Worm (Caenorhabditis elegans) whole organism, L4 larva: ENCODE measurements around the gene F26F2.13.

Source experiments
- D1046.2 ChIP-seq: fragments of 200-800 bp; sonication (Bioruptor generic); IDR thresholded peaks from 2 replicates; pipeline ENCODE4 v1.3.6; 2022; ENCODE audit warnings: missing genetic modification characterization, missing compliant biosample characterization
- F44E2.7 ChIP-seq: fragments of 200-800 bp; sonication (Bioruptor generic); IDR thresholded peaks from 2 replicates; pipeline ENCODE4 v2.1.2; 2022; ENCODE audit warnings: missing genetic modification characterization, missing compliant biosample characterization
- T20F7.1 ChIP-seq: fragments of 200-800 bp; sonication (Bioruptor generic); optimal IDR thresholded peaks from 2 replicates; lab custom pipeline; 2018; ENCODE audit warnings: mild to moderate bottlenecking, missing genetic modification characterization, missing compliant biosample characterization
- T26A8.4 ChIP-seq: fragments of 200-800 bp; sonication (Bioruptor generic); IDR thresholded peaks from 2 replicates; pipeline ENCODE4 v1.3.6; 2022; ENCODE audit warnings: missing genetic modification characterization, missing compliant biosample characterization
- Y105C5A.15 ChIP-seq: fragments of 200-800 bp; sonication (Bioruptor generic); IDR thresholded peaks from 2 replicates; pipeline ENCODE4 v1.3.6; 2022; ENCODE audit warnings: missing genetic modification characterization, missing compliant biosample characterization
- aly-2 ChIP-seq: sonication (generic microtip); optimal IDR thresholded peaks from 2 replicates; lab custom pipeline; 2018; ENCODE audit warnings: missing biosample characterization, missing genetic modification characterization
- ama-1 ChIP-seq: fragments of 150-350 bp; optimal IDR thresholded peaks from 2 replicates; lab custom pipeline; 2014; ENCODE audit warnings: inconsistent platforms, mixed read lengths
- attf-4 ChIP-seq: sonication (generic microtip); optimal IDR thresholded peaks from 3 replicates; lab custom pipeline; 2017; ENCODE audit warnings: missing biosample characterization, missing genetic modification characterization
- ceh-28 ChIP-seq: fragments of 150-350 bp; optimal IDR thresholded peaks from 2 replicates; lab custom pipeline; 2014; ENCODE audit warnings: missing biosample characterization, missing genetic modification reagents, missing genetic modification characterization
- ceh-62 ChIP-seq: sonication (generic microtip); optimal IDR thresholded peaks from 2 replicates; lab custom pipeline; 2017; ENCODE audit warnings: missing biosample characterization, missing genetic modification characterization
- daf-19 ChIP-seq: fragments of 200-800 bp; sonication (Bioruptor generic); conservative IDR thresholded peaks from 2 replicates; pipeline ENCODE4 v1.3.6; 2022; ENCODE audit warnings: missing genetic modification characterization, missing compliant biosample characterization
- daf-8 ChIP-seq: fragments of 200-800 bp; sonication (Bioruptor generic); IDR thresholded peaks from 2 replicates; pipeline ENCODE4 v1.3.6; 2022; ENCODE audit warnings: missing genetic modification characterization, missing compliant biosample characterization
- dpl-1 ChIP-seq: fragments of 150-350 bp; optimal IDR thresholded peaks from 2 replicates; lab custom pipeline; 2014; ENCODE audit warnings: missing biosample characterization, missing genetic modification reagents, missing genetic modification characterization
- egl-43 ChIP-seq: fragments of 200-800 bp; sonication (Bioruptor generic); IDR thresholded peaks from 2 replicates; pipeline ENCODE4 v1.3.6; 2022; ENCODE audit warnings: missing genetic modification reagents, missing genetic modification characterization, missing compliant biosample characterization
- hif-1 ChIP-seq, 2 experiments: sonication (generic microtip); optimal IDR thresholded peaks; 2 replicates each; lab custom pipeline; 2016 to 2017; ENCODE audit warnings: missing compliant biosample characterization in 2 of 2, missing genetic modification characterization in 2 of 2, missing genetic modification reagents in 2 of 2, missing genotype in 2 of 2, mild to moderate bottlenecking in 1 of 2
- lin-15B ChIP-seq: fragments of 150-350 bp; sonication (generic microtip); optimal IDR thresholded peaks from 3 replicates; lab custom pipeline; 2014; ENCODE audit warnings: missing biosample characterization, missing genetic modification characterization
- lin-29 ChIP-seq: fragments of 200-800 bp; sonication (Bioruptor generic); IDR thresholded peaks from 2 replicates; pipeline ENCODE4 v1.3.6; 2022; ENCODE audit warnings: missing genetic modification reagents, missing genetic modification characterization, missing compliant biosample characterization
- lin-38 ChIP-seq: fragments of 200-800 bp; sonication (Bioruptor generic); IDR thresholded peaks from 2 replicates; pipeline ENCODE4 v1.3.6; 2022; ENCODE audit warnings: missing genetic modification reagents, missing genetic modification characterization, missing compliant biosample characterization
- mep-1 ChIP-seq: fragments of 150-350 bp; sonication (generic microtip); optimal IDR thresholded peaks from 3 replicates; lab custom pipeline; 2014; ENCODE audit warnings: missing biosample characterization, missing genetic modification characterization
- mes-2 ChIP-seq: sonication (generic microtip); optimal IDR thresholded peaks from 2 replicates; lab custom pipeline; 2016; ENCODE audit warnings: missing genotype, mild to moderate bottlenecking, missing genetic modification characterization, missing compliant biosample characterization; ENCODE audit not compliant: poor library complexity, severe bottlenecking
- mxl-2 ChIP-seq: fragments of 200-800 bp; sonication (Bioruptor generic); conservative IDR thresholded peaks from 2 replicates; pipeline ENCODE4 v1.3.6; 2022; ENCODE audit warnings: missing genetic modification reagents, missing genetic modification characterization, missing compliant biosample characterization
- mxl-3 ChIP-seq: fragments of 200-800 bp; sonication (Bioruptor generic); optimal IDR thresholded peaks from 2 replicates; lab custom pipeline; 2018; ENCODE audit warnings: mild to moderate bottlenecking, missing genetic modification characterization, missing compliant biosample characterization
- nhr-10 ChIP-seq: fragments of 150-350 bp; optimal IDR thresholded peaks from 2 replicates; lab custom pipeline; 2014; ENCODE audit warnings: missing biosample characterization, missing genetic modification characterization
- nhr-237 ChIP-seq: sonication (generic microtip); optimal IDR thresholded peaks from 2 replicates; lab custom pipeline; 2017; ENCODE audit warnings: missing biosample characterization, missing genetic modification characterization
- nhr-41 ChIP-seq: fragments of 200-800 bp; sonication (Bioruptor generic); IDR thresholded peaks from 2 replicates; pipeline ENCODE4 v1.3.6; 2022; ENCODE audit warnings: missing genetic modification reagents, missing genetic modification characterization, missing compliant biosample characterization
- nhr-42 ChIP-seq: fragments of 200-800 bp; sonication (Bioruptor generic); IDR thresholded peaks from 2 replicates; pipeline ENCODE4 v1.3.6; 2022; ENCODE audit warnings: missing genetic modification characterization, missing compliant biosample characterization
- nhr-48 ChIP-seq: sonication (generic microtip); optimal IDR thresholded peaks from 2 replicates; lab custom pipeline; 2016; ENCODE audit warnings: mild to moderate bottlenecking, missing genetic modification characterization, missing compliant biosample characterization
- nhr-6 ChIP-seq: fragments of 150-350 bp; optimal IDR thresholded peaks from 2 replicates; lab custom pipeline; 2014; ENCODE audit warnings: missing biosample characterization, missing genetic modification characterization
- nhr-76 ChIP-seq: fragments of 150-350 bp; optimal IDR thresholded peaks from 2 replicates; lab custom pipeline; 2014; ENCODE audit warnings: missing biosample characterization, missing genetic modification characterization
- nhr-77 ChIP-seq: fragments of 150-350 bp; optimal IDR thresholded peaks from 2 replicates; lab custom pipeline; 2014; ENCODE audit warnings: missing biosample characterization, missing genetic modification characterization
- pha-4 ChIP-seq, 2 experiments: fragments of 150-350 bp in 1 of 2; fragments of 200-800 bp in 1 of 2; sonication (Bioruptor generic) in 1 of 2; IDR thresholded peaks in 1 of 2; optimal IDR thresholded peaks in 1 of 2; 2 replicates each; pipeline versions ENCODE4 v1.3.6 to Lab custom; 2014 to 2022; ENCODE audit warnings: missing genetic modification characterization in 2 of 2, missing genetic modification reagents in 2 of 2, missing biosample characterization in 1 of 2, missing compliant biosample characterization in 1 of 2
- php-3 ChIP-seq: fragments of 200-800 bp; sonication (Bioruptor generic); IDR thresholded peaks from 2 replicates; pipeline ENCODE4 v1.3.6; 2022; ENCODE audit warnings: missing genetic modification reagents, missing genetic modification characterization, missing compliant biosample characterization
- sdz-12 ChIP-seq: fragments of 200-800 bp; sonication (Bioruptor generic); optimal IDR thresholded peaks from 2 replicates; lab custom pipeline; 2018; ENCODE audit warnings: mild to moderate bottlenecking, missing genetic modification characterization, missing compliant biosample characterization
- set-16 ChIP-seq: fragments of 200-800 bp; sonication (Bioruptor generic); IDR thresholded peaks from 2 replicates; pipeline ENCODE4 v1.3.6; 2022; ENCODE audit warnings: missing genetic modification reagents, missing genetic modification characterization, missing compliant biosample characterization
- snpc-1.2 ChIP-seq: fragments of 200-800 bp; sonication (Bioruptor generic); IDR thresholded peaks from 2 replicates; pipeline ENCODE4 v1.3.6; 2022; ENCODE audit warnings: missing genetic modification reagents, missing genetic modification characterization, missing compliant biosample characterization
- spr-3 ChIP-seq: fragments of 200-800 bp; sonication (Bioruptor generic); optimal IDR thresholded peaks from 2 replicates; lab custom pipeline; 2018; ENCODE audit warnings: mild to moderate bottlenecking, missing genetic modification characterization, missing compliant biosample characterization
- tag-97 ChIP-seq: fragments of 200-800 bp; sonication (Bioruptor generic); IDR thresholded peaks from 2 replicates; pipeline ENCODE4 v1.3.6; 2022; ENCODE audit warnings: missing genetic modification characterization, missing compliant biosample characterization
- tra-1 ChIP-seq: fragments of 200-800 bp; sonication (Bioruptor generic); IDR thresholded peaks from 2 replicates; pipeline ENCODE4 v1.3.6; 2022; ENCODE audit warnings: missing genetic modification reagents, missing genetic modification characterization, missing compliant biosample characterization
- unc-62 ChIP-seq, 3 experiments: fragments of 150-350 bp in 1 of 3; sonication (generic microtip); optimal IDR thresholded peaks in 2 of 3; peaks in 1 of 3; 1 replicate in 1 of 3; 2 replicates in 2 of 3; lab custom pipeline; 2014 to 2017; ENCODE audit warnings: missing biosample characterization in 3 of 3, missing genetic modification characterization in 3 of 3, missing genetic modification reagents in 3 of 3, missing genotype in 1 of 3
- zip-2 ChIP-seq: fragments of 150-350 bp; optimal IDR thresholded peaks from 2 replicates; lab custom pipeline; 2014; ENCODE audit warnings: missing biosample characterization, missing genetic modification characterization
- ztf-11 ChIP-seq: fragments of 150-350 bp; optimal IDR thresholded peaks from 2 replicates; lab custom pipeline; 2014; ENCODE audit warnings: missing biosample characterization, missing genetic modification characterization

Gene F26F2.13

ce11 chrV:20603014-20603413 lies 38.9 kb downstream of the F26F2.13 start, which contains the start of gene ttr-11:
Gene ttr-11 (plus strand): TSS chrV:20603314.
- no peak for TF ChIP-seq Y105C5A.15 (GFP tag; lab: Robert Waterston, UW)
- TF ChIP-seq unc-62 (GFP tag; optimal IDR thresholded peaks at IDR 0.05 in 1 of 2; lab: Kevin White, UChicago), result peak in 1 of 2 experiments; percentile 14
- TF ChIP-seq unc-62 (tag; optimal IDR thresholded peaks at IDR 0.05; lab: Kevin White, UChicago), result no peak

- TF ChIP-seq set-16 (GFP tag; lab: Robert Waterston, UW), result peak; percentile 86
- TF ChIP-seq ztf-11 (tag; lab: Kevin White, UChicago), result no peak
- no peak for TF ChIP-seq ceh-62 (tag; lab: Kevin White, UChicago)
- no peak for TF ChIP-seq lin-15B
- TF ChIP-seq nhr-6, result no peak
- no peak for TF ChIP-seq tra-1 (GFP tag; lab: Robert Waterston, UW)
- 0 out of 2 replicates have a peak, but pooled peaks have one; percentile 35 for TF ChIP-seq nhr-42 (GFP tag; lab: Robert Waterston, UW)
- TF ChIP-seq nhr-76 (tag; lab: Kevin White, UChicago), result no peak
- TF ChIP-seq nhr-10 (tag; lab: Kevin White, UChicago), result no peak
- TF ChIP-seq php-3 (GFP tag; lab: Robert Waterston, UW), result no peak
- no peak for TF ChIP-seq mxl-3 (GFP tag; lab: Kevin White, UChicago)
- no peak for TF ChIP-seq mep-1 (tag; lab: Kevin White, UChicago)
- TF ChIP-seq aly-2 (tag; lab: Kevin White, UChicago), result no peak
- no peak for TF ChIP-seq hif-1 (tag; optimal IDR thresholded peaks at IDR 0.05; lab: Kevin White, UChicago)
- no peak for TF ChIP-seq mxl-2
- TF ChIP-seq pha-4 (GFP tag; IDR thresholded peaks at IDR 0.05; lab: Robert Waterston, UW), result no peak
- TF ChIP-seq pha-4 (tag; optimal IDR thresholded peaks at IDR 0.05; lab: Kevin White, UChicago), result no peak
- TF ChIP-seq zip-2, result no peak
- no peak for TF ChIP-seq D1046.2
- TF ChIP-seq lin-29 (GFP tag; lab: Robert Waterston, UW), result no peak
- no peak for TF ChIP-seq daf-19 (GFP tag; lab: Robert Waterston, UW)
- no peak for TF ChIP-seq nhr-41 (GFP tag; lab: Robert Waterston, UW)
- 0 out of 2 replicates have a peak, but pooled peaks have one; percentile 69 for TF ChIP-seq F44E2.7 (GFP tag; lab: Robert Waterston, UW)
- no peak for TF ChIP-seq ceh-28 (tag; lab: Kevin White, UChicago)
- TF ChIP-seq egl-43 (GFP tag; lab: Robert Waterston, UW), result 0 out of 2 replicates have a peak, but pooled peaks have one; percentile 36
- no peak for TF ChIP-seq attf-4
- no peak for TF ChIP-seq nhr-48 (tag; lab: Kevin White, UChicago)
These were observed 40.5 kb downstream of the F26F2.13 start, which contains the start of gene ttr-57 for ce11 chrV:20604606-20605155. Gene ttr-57 (plus strand): TSS chrV:20605105.

ce11 chrV:20606617-20607016 lies 42.5 kb downstream of the F26F2.13 start, which contains the start of gene F46B3.23:
Gene F46B3.23 (minus strand): TSS chrV:20606717.
- no peak for TF ChIP-seq mes-2
- no peak for TF ChIP-seq dpl-1 (GFP tag; lab: Kevin White, UChicago)
- TF ChIP-seq T20F7.1 (GFP tag; lab: Kevin White, UChicago), result no peak
- no peak for TF ChIP-seq sdz-12 (GFP tag; lab: Kevin White, UChicago)
- no peak for TF ChIP-seq nhr-6
- TF ChIP-seq lin-29 (GFP tag; lab: Robert Waterston, UW), result no peak
- TF ChIP-seq egl-43 (GFP tag; lab: Robert Waterston, UW), result no peak
- no peak for TF ChIP-seq daf-8 (GFP tag; lab: Robert Waterston, UW)
- TF ChIP-seq ztf-11 (tag; lab: Kevin White, UChicago), result no peak
- no peak for TF ChIP-seq snpc-1.2 (GFP tag; lab: Robert Waterston, UW)
- TF ChIP-seq ama-1, result no peak
- TF ChIP-seq set-16 (GFP tag; lab: Robert Waterston, UW), result no peak
- no peak for TF ChIP-seq mep-1 (tag; lab: Kevin White, UChicago)
- no peak for TF ChIP-seq lin-38 (GFP tag; lab: Robert Waterston, UW)
- TF ChIP-seq nhr-237 (tag; lab: Kevin White, UChicago), result no peak
- TF ChIP-seq nhr-77 (tag; lab: Kevin White, UChicago), result no peak
- TF ChIP-seq spr-3, result no peak
- no peak for TF ChIP-seq T26A8.4 (GFP tag; lab: Robert Waterston, UW)
- no peak for TF ChIP-seq tag-97
